Fruit fly (Drosophila melanogaster) whole organism, pupa: ENCODE measurements around the gene Trp1.

Experiments
- CG10348 ChIP-seq: fragments of 200-800 bp; sonication (Bioruptor generic); IDR thresholded peaks from 2 replicates; pipeline ENCODE4 v1.3.6; 2022; ENCODE audit warnings: missing biosample characterization, missing genetic modification characterization
- CG12605 ChIP-seq: fragments of 200-800 bp; sonication (Bioruptor generic); IDR thresholded peaks from 2 replicates; pipeline ENCODE4 v1.3.6; 2022; ENCODE audit warnings: missing biosample characterization, missing genetic modification characterization
- CG13204 ChIP-seq: fragments of 200-800 bp; sonication (Bioruptor generic); optimal IDR thresholded peaks from 2 replicates; lab custom pipeline; 2018; ENCODE audit warnings: missing biosample characterization, mild to moderate bottlenecking, missing genetic modification characterization, moderate library complexity
- CG14655 ChIP-seq: fragments of 200-800 bp; sonication (Bioruptor generic); optimal IDR thresholded peaks from 3 replicates; lab custom pipeline; 2017; ENCODE audit warnings: mild to moderate bottlenecking, missing biosample characterization, missing genetic modification reagents, missing genetic modification characterization
- CG15710 ChIP-seq: fragments of 200-800 bp; sonication (Bioruptor generic); optimal IDR thresholded peaks from 2 replicates; lab custom pipeline; 2018; ENCODE audit warnings: missing biosample characterization, mild to moderate bottlenecking, missing genetic modification characterization, moderate library complexity
- CG17806 ChIP-seq: fragments of 200-800 bp; sonication (Bioruptor generic); optimal IDR thresholded peaks from 2 replicates; lab custom pipeline; 2018; ENCODE audit warnings: missing biosample characterization, mild to moderate bottlenecking, missing genetic modification characterization, moderate library complexity
- CG32121 ChIP-seq: fragments of 200-800 bp; sonication (Bioruptor generic); IDR thresholded peaks from 2 replicates; pipeline ENCODE4 v1.3.6; 2022; ENCODE audit warnings: missing biosample characterization, missing genetic modification characterization
- CG34367 ChIP-seq: fragments of 200-800 bp; sonication (Bioruptor generic); optimal IDR thresholded peaks from 2 replicates; lab custom pipeline; 2018; ENCODE audit warnings: missing biosample characterization, mild to moderate bottlenecking, missing genetic modification characterization
- CG4496 ChIP-seq: fragments of 200-800 bp; sonication (Bioruptor generic); IDR thresholded peaks from 3 replicates; pipeline ENCODE4 v1.3.6; 2022; ENCODE audit warnings: missing biosample characterization, missing genetic modification characterization
- CG8159 ChIP-seq: fragments of 200-800 bp; sonication (Bioruptor generic); optimal IDR thresholded peaks from 3 replicates; lab custom pipeline; 2018; ENCODE audit warnings: missing biosample characterization, mild to moderate bottlenecking, missing genetic modification characterization, moderate library complexity
- CG8301 ChIP-seq: fragments of 200-800 bp; sonication (Bioruptor generic); optimal IDR thresholded peaks from 2 replicates; lab custom pipeline; 2018; ENCODE audit warnings: missing biosample characterization, mild to moderate bottlenecking, missing genetic modification characterization
- CG9948 ChIP-seq: fragments of 200-800 bp; sonication (Bioruptor generic); optimal IDR thresholded peaks from 2 replicates; lab custom pipeline; 2018; ENCODE audit warnings: missing biosample characterization, mild to moderate bottlenecking, missing genetic modification characterization, moderate library complexity
- D1 ChIP-seq: fragments of 200-800 bp; sonication (Bioruptor generic); optimal IDR thresholded peaks from 2 replicates; lab custom pipeline; 2018; ENCODE audit warnings: missing biosample characterization, mild to moderate bottlenecking, missing genetic modification characterization, moderate library complexity
- EcR ChIP-seq: fragments of 200-800 bp; sonication (Bioruptor generic); optimal IDR thresholded peaks from 3 replicates; lab custom pipeline; 2019; ENCODE audit warnings: missing biosample characterization, missing genetic modification characterization, mild to moderate bottlenecking, moderate library complexity, missing genetic modification reagents
- Ets98B ChIP-seq: fragments of 200-800 bp; sonication (Bioruptor generic); IDR thresholded peaks from 2 replicates; pipeline ENCODE4 v1.3.6; 2022; ENCODE audit warnings: missing biosample characterization, missing genetic modification characterization
- Pif1A ChIP-seq: fragments of 200-800 bp; sonication (Bioruptor generic); optimal IDR thresholded peaks from 3 replicates; lab custom pipeline; 2016; ENCODE audit warnings: missing biosample characterization, missing genetic modification characterization
- Pif1B ChIP-seq: fragments of 200-800 bp; sonication (Bioruptor generic); optimal IDR thresholded peaks from 3 replicates; lab custom pipeline; 2016; ENCODE audit warnings: missing biosample characterization, missing genetic modification characterization
- Snoo ChIP-seq: fragments of 200-800 bp; sonication (Bioruptor generic); optimal IDR thresholded peaks from 3 replicates; lab custom pipeline; 2017; ENCODE audit warnings: missing biosample characterization, mild to moderate bottlenecking, missing genetic modification characterization, inconsistent platforms
- fd96Ca ChIP-seq: fragments of 200-800 bp; sonication (Bioruptor generic); IDR thresholded peaks from 3 replicates; pipeline ENCODE4 v1.3.6; 2022; ENCODE audit warnings: missing biosample characterization, missing genetic modification characterization
- gl ChIP-seq: fragments of 200-800 bp; sonication (Bioruptor generic); optimal IDR thresholded peaks from 2 replicates; lab custom pipeline; 2018; ENCODE audit warnings: missing biosample characterization, mild to moderate bottlenecking, missing genetic modification characterization
- rn ChIP-seq: fragments of 200-800 bp; sonication (Bioruptor generic); IDR thresholded peaks from 2 replicates; pipeline ENCODE4 v1.3.6; 2022; ENCODE audit warnings: missing biosample characterization, missing genetic modification characterization

Gene Trp1

dm6 chr2L:9972624-9973023 is 36.6 kb upstream of the Trp1 start:
- TF ChIP-seq Pif1A (GFP tag; lab: Kevin White, UChicago) (no peak), Pif1B (no peak), CG32121 (GFP tag; lab: Robert Waterston, UW) (no peak), CG4496 (GFP tag; lab: Robert Waterston, UW) (no peak), fd96Ca (no peak), CG14655 (GFP tag; lab: Kevin White, UChicago) (no peak), CG15710 (tag; lab: Kevin White, UChicago) (no peak), CG13204 (GFP tag; lab: Kevin White, UChicago) (no peak), CG8301 (tag; lab: Kevin White, UChicago) (no peak), D1 (tag; lab: Kevin White, UChicago) (no peak)
- TF ChIP-seq, all 21 proteins: peak for 0

dm6 chr2L:9981809-9982208 is 27.4 kb upstream of the Trp1 start:
- TF ChIP-seq CG9948 (tag; lab: Kevin White, UChicago), result peak; percentile 57
- peak; percentile 4 for TF ChIP-seq Pif1A (GFP tag; lab: Kevin White, UChicago)
- peak; percentile 7 for TF ChIP-seq gl (tag; lab: Kevin White, UChicago)
- no peak for TF ChIP-seq CG32121 (GFP tag; lab: Robert Waterston, UW)
- peak; percentile 72 for TF ChIP-seq CG17806 (tag; lab: Kevin White, UChicago)
- TF ChIP-seq Snoo (tag; lab: Kevin White, UChicago), result peak; percentile 44
- TF ChIP-seq CG14655 (GFP tag; lab: Kevin White, UChicago), result peak; percentile 38
- TF ChIP-seq CG8301 (tag; lab: Kevin White, UChicago), result peak; percentile 5
- TF ChIP-seq Pif1B, result peak; percentile 4
- no peak for TF ChIP-seq CG10348
- TF ChIP-seq CG4496 (GFP tag; lab: Robert Waterston, UW), result no peak
- TF ChIP-seq fd96Ca, result no peak
- no peak for TF ChIP-seq EcR (GFP tag; lab: Kevin White, UChicago)
- TF ChIP-seq CG34367, result no peak
- TF ChIP-seq D1 (tag; lab: Kevin White, UChicago), result no peak
- TF ChIP-seq CG8159 (tag; lab: Kevin White, UChicago), result peak; percentile 72
- TF ChIP-seq CG15710 (tag; lab: Kevin White, UChicago), result peak; percentile 54
- no peak for TF ChIP-seq rn (GFP tag; lab: Robert Waterston, UW)
- no peak for TF ChIP-seq CG12605 (GFP tag; lab: Robert Waterston, UW)
- no peak for TF ChIP-seq CG13204 (GFP tag; lab: Kevin White, UChicago)
- no peak for TF ChIP-seq Ets98B (GFP tag; lab: Robert Waterston, UW)

dm6 chr2L:9982516-9982915 is 26.7 kb upstream of the Trp1 start:
- TF ChIP-seq fd96Ca, result no peak
- peak; percentile 81 for TF ChIP-seq CG8159 (tag; lab: Kevin White, UChicago)
- no peak for TF ChIP-seq EcR (GFP tag; lab: Kevin White, UChicago)
- TF ChIP-seq Snoo (tag; lab: Kevin White, UChicago), result peak; percentile 75
- TF ChIP-seq Pif1B, result peak; percentile 55
- TF ChIP-seq CG12605 (GFP tag; lab: Robert Waterston, UW), result no peak
- TF ChIP-seq CG9948 (tag; lab: Kevin White, UChicago), result peak; percentile 65
- peak; percentile 64 for TF ChIP-seq CG15710 (tag; lab: Kevin White, UChicago)
- TF ChIP-seq CG14655 (GFP tag; lab: Kevin White, UChicago), result peak; percentile 29
- TF ChIP-seq CG17806 (tag; lab: Kevin White, UChicago), result peak; percentile 70
- TF ChIP-seq Pif1A (GFP tag; lab: Kevin White, UChicago), result peak; percentile 73
- no peak for TF ChIP-seq CG13204 (GFP tag; lab: Kevin White, UChicago)
- peak; percentile 20 for TF ChIP-seq CG34367

- TF ChIP-seq CG4496 (GFP tag; lab: Robert Waterston, UW), result peak; percentile 73; the same call in 1 of the 3 replicates
- no peak for TF ChIP-seq rn (GFP tag; lab: Robert Waterston, UW)
- peak; percentile 84 for TF ChIP-seq CG8301 (tag; lab: Kevin White, UChicago)
- peak; percentile 92 for TF ChIP-seq CG14655 (GFP tag; lab: Kevin White, UChicago)
- TF ChIP-seq EcR (GFP tag; lab: Kevin White, UChicago), result peak; percentile 56
- TF ChIP-seq CG9948 (tag; lab: Kevin White, UChicago), result peak; percentile 96
- TF ChIP-seq CG32121 (GFP tag; lab: Robert Waterston, UW), result peak; percentile 62
- TF ChIP-seq Ets98B (GFP tag; lab: Robert Waterston, UW), result peak; percentile 51
- 0 out of 2 replicates have a peak, but pooled peaks have one; percentile 33 for TF ChIP-seq CG12605 (GFP tag; lab: Robert Waterston, UW)
- peak; percentile 51; the same call in 1 of the 3 replicates for TF ChIP-seq fd96Ca
- peak; percentile 68 for TF ChIP-seq gl (tag; lab: Kevin White, UChicago)
- peak; percentile 82 for TF ChIP-seq CG13204 (GFP tag; lab: Kevin White, UChicago)
- peak; percentile 89 for TF ChIP-seq CG15710 (tag; lab: Kevin White, UChicago)
- peak; percentile 97 for TF ChIP-seq D1 (tag; lab: Kevin White, UChicago)
- peak; percentile 90 for TF ChIP-seq CG17806 (tag; lab: Kevin White, UChicago)
- peak; percentile 95 for TF ChIP-seq CG8159 (tag; lab: Kevin White, UChicago)
- no peak for TF ChIP-seq CG10348
- peak; percentile 80 for TF ChIP-seq Pif1A (GFP tag; lab: Kevin White, UChicago)
- TF ChIP-seq Snoo (tag; lab: Kevin White, UChicago), result peak; percentile 82
- peak; percentile 90 for TF ChIP-seq Pif1B
- peak; percentile 85 for TF ChIP-seq CG34367
Observed at dm6 chr2L:9984078-9984772, 25.0 kb upstream of the Trp1 start, which contains the start of gene bib. Gene bib (plus strand): TSS chr2L:9984645.
